Fruit fly (Drosophila melanogaster): Measurements from ENCODE around the gene CG7227.

- TF ChIP-seq EcR (GFP tag; optimal IDR thresholded peaks at IDR 0.05) (no peak), CG17806 (tag; optimal IDR thresholded peaks at IDR 0.05) (no peak), Pif1A (GFP tag; optimal IDR thresholded peaks at IDR 0.05) (no peak), CG14655 (GFP tag; optimal IDR thresholded peaks at IDR 0.05) (peak; percentile 15), CG13204 (GFP tag; optimal IDR thresholded peaks at IDR 0.05) (no peak), D1 (tag; optimal IDR thresholded peaks at IDR 0.05) (no peak), CG9948 (tag; optimal IDR thresholded peaks at IDR 0.05) (no peak), CG8159 (tag; optimal IDR thresholded peaks at IDR 0.05) (no peak), Ets98B (GFP tag; IDR thresholded peaks at IDR 0.05) (no peak; the same call in 1 of the 2 replicates), CG8301 (tag; optimal IDR thresholded peaks at IDR 0.05) (peak; percentile 15), gl (tag; optimal IDR thresholded peaks at IDR 0.05) (no peak), CG32121 (GFP tag; IDR thresholded peaks at IDR 0.05) (no peak; the same call in 1 of the 2 replicates)
These were observed 40.7 kb downstream of the CG7227 start for dm6 chr2L:7957068-7957868.

Measured in whole organism, pupa.